Worm (Caenorhabditis elegans): ENCODE data around the gene F31E8.5.
A peak's percentile ranks its signal among the peaks of the same experiment; 100 is the strongest.

The F31E8.5 gene

DNA sequence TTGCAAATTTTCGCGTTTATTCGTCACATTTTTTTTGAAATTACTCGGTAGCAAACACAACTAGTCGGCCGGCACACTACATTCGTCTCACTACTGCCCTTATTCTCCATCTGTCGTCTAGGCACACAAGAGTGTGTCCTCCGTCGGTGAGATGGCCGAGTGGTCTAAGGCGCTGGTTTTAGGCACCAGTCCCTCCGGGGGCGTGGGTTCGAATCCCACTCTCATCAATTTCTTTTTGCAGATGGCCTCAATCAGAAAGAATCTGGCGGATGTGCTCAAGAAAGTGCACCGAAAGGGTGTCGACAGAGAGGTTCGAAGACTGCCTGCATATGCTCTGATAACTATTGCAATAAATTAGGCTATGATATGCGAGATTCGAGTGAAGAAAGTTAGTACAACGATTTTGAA is 46.0 kb upstream of the F31E8.5 start (continued):
- peak; percentile 78 for TF ChIP-seq lin-11 (tag; optimal IDR thresholded peaks at IDR 0.05)
- peak; percentile 91 for TF ChIP-seq ceh-6 (GFP tag; optimal IDR thresholded peaks at IDR 0.05)
- TF ChIP-seq unc-86 (tag; optimal IDR thresholded peaks at IDR 0.05), result peak; percentile 81
- TF ChIP-seq unc-3 (GFP tag; conservative IDR thresholded peaks at IDR 0.05), result peak; percentile 75
- peak; percentile 62 for TF ChIP-seq unc-3 (tag; optimal IDR thresholded peaks at IDR 0.05)
- peak; percentile 73 for TF ChIP-seq ceh-9 (tag; optimal IDR thresholded peaks at IDR 0.05)
- peak; percentile 81 for TF ChIP-seq pha-2 (tag; optimal IDR thresholded peaks at IDR 0.05)
- peak; percentile 65 for TF ChIP-seq rnt-1 (tag; optimal IDR thresholded peaks at IDR 0.05)
- TF ChIP-seq lim-6 (tag; optimal IDR thresholded peaks at IDR 0.05), result peak; percentile 37
- TF ChIP-seq unc-42 (tag; optimal IDR thresholded peaks at IDR 0.05), result peak; percentile 41
- no peak for TF ChIP-seq nhr-11 (tag; optimal IDR thresholded peaks at IDR 0.05)
- TF ChIP-seq ceh-2 (tag; optimal IDR thresholded peaks at IDR 0.05), result peak; percentile 42
- TF ChIP-seq ceh-48 (tag; optimal IDR thresholded peaks at IDR 0.05), result peak; percentile 60
- peak; percentile 41 for TF ChIP-seq ama-1 (optimal IDR thresholded peaks at IDR 0.05)
- TF ChIP-seq ceh-34 (tag; optimal IDR thresholded peaks at IDR 0.05), result peak; percentile 75
- peak; percentile 69 for TF ChIP-seq F13H6.1 (tag; optimal IDR thresholded peaks at IDR 0.05)
- peak; percentile 66 for TF ChIP-seq ahr-1 (tag; optimal IDR thresholded peaks at IDR 0.05)
- peak; percentile 82 for TF ChIP-seq ztf-16 (tag; optimal IDR thresholded peaks at IDR 0.05)
- peak; percentile 50 for TF ChIP-seq K02D7.2 (tag; optimal IDR thresholded peaks at IDR 0.05)
- peak; percentile 72 for TF ChIP-seq hlh-15 (tag; optimal IDR thresholded peaks at IDR 0.05)
- peak; percentile 78 for TF ChIP-seq nhr-232 (tag; optimal IDR thresholded peaks at IDR 0.05)
- peak; percentile 84 for TF ChIP-seq ref-2 (tag; optimal IDR thresholded peaks at IDR 0.05)
- no peak for TF ChIP-seq pha-4 (tag; optimal IDR thresholded peaks at IDR 0.05)
- TF ChIP-seq hlh-30 (tag; optimal IDR thresholded peaks at IDR 0.05; ENCODE audit: insufficient read depth), result peak; percentile 29

DNA sequence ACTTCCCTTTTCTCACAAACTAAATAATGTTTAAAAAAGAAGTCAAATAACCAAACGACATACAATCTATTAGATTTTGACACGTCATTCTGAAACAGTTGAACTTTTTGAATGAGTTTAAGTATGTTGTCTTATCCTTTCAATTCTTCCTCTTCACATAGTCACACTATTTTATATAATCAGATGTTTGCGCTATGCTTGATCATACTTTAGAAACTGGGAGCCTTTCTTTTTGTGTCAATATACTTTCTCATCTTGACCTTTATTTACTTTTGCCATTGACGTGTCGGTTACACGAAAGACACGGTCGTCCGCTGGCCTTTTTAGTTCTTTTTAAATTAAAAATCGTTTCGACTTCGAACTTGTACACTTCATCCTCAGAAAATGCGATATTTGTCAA is 44.9 kb upstream of the F31E8.5 start, which contains the start of gene C04A2.15:
Gene C04A2.15, plus strand, starts transcription at position 299 of the 400 bp plus-strand sequence.
- TF ChIP-seq sox-4 (tag; optimal IDR thresholded peaks at IDR 0.05) (no peak), tbx-2 (tag; optimal IDR thresholded peaks at IDR 0.05) (no peak), dve-1 (tag; optimal IDR thresholded peaks at IDR 0.05) (no peak), pha-2 (tag; optimal IDR thresholded peaks at IDR 0.05) (no peak), unc-42 (tag; optimal IDR thresholded peaks at IDR 0.05) (no peak), ztf-16 (tag; optimal IDR thresholded peaks at IDR 0.05) (no peak), ceh-31 (tag; optimal IDR thresholded peaks at IDR 0.05) (no peak)

DNA sequence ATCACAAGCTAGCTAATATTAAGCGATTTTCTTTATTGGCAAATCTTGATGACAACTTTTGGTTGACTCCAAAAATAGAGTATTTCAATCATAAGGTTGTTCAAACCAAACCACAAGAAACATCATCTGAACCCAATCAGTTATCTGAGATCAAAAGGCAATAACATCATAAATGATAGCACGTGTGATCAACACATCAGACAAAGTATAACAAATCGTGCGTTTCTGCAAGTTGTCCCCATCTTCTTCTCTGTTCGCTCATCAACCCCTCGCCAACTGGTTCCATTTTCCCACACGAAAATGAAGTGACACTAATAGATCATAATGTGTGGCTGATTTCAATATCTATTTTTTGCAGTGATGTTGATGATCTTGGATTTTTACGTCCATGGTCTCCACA is 42.2 kb upstream of the F31E8.5 start:
- TF ChIP-seq ceh-22 (tag; optimal IDR thresholded peaks at IDR 0.05) (no peak), ama-1 (optimal IDR thresholded peaks at IDR 0.05) (no peak), gmeb-2 (tag; optimal IDR thresholded peaks at IDR 0.05) (no peak), T23F11.4 (GFP tag; optimal IDR thresholded peaks at IDR 0.05) (no peak), npax-4 (tag; optimal IDR thresholded peaks at IDR 0.05) (no peak), unc-86 (tag; optimal IDR thresholded peaks at IDR 0.05) (no peak), fax-1 (tag; optimal IDR thresholded peaks at IDR 0.05) (no peak), ceh-19 (GFP tag; optimal IDR thresholded peaks at IDR 0.05) (no peak), C38D4.7 (GFP tag; optimal IDR thresholded peaks at IDR 0.05) (no peak), elt-2 (tag; optimal IDR thresholded peaks at IDR 0.05) (no peak), hlh-15 (tag; optimal IDR thresholded peaks at IDR 0.05) (no peak), eyg-1 (tag; optimal IDR thresholded peaks at IDR 0.05) (no peak), lim-6 (tag; optimal IDR thresholded peaks at IDR 0.05) (no peak), unc-3 (GFP tag; conservative IDR thresholded peaks at IDR 0.05) (no peak), unc-3 (tag; optimal IDR thresholded peaks at IDR 0.05) (no peak), nhr-232 (tag; optimal IDR thresholded peaks at IDR 0.05) (no peak), hlh-6 (tag; optimal IDR thresholded peaks at IDR 0.05) (no peak), fkh-10 (GFP tag; optimal IDR thresholded peaks at IDR 0.05) (no peak)
